Worm (Caenorhabditis elegans) whole organism, L3 larva: ENCODE data around the gene H09F14.1.
A peak's percentile ranks its signal among the peaks of the same experiment; 100 is the strongest.

Experiments used
- R02D3.7 ChIP-seq: fragments of 150-350 bp; optimal IDR thresholded peaks from 2 replicates; lab custom pipeline; 2014; ENCODE audit warnings: missing biosample characterization, missing genetic modification characterization
- ZK546.5 ChIP-seq: sonication (generic microtip); optimal IDR thresholded peaks from 2 replicates; lab custom pipeline; 2017; ENCODE audit warnings: missing biosample characterization, missing genetic modification characterization
- aly-2 ChIP-seq: fragments of 150-350 bp; optimal IDR thresholded peaks from 2 replicates; lab custom pipeline; 2014; ENCODE audit warnings: missing biosample characterization, missing genetic modification characterization
- ama-1 ChIP-seq: fragments of 150-350 bp; optimal IDR thresholded peaks from 2 replicates; lab custom pipeline; 2018
- ceh-28 ChIP-seq: fragments of 150-350 bp; optimal IDR thresholded peaks from 2 replicates; lab custom pipeline; 2014; ENCODE audit warnings: missing biosample characterization, missing genetic modification reagents, missing genetic modification characterization
- ceh-9 ChIP-seq: sonication (generic microtip); optimal IDR thresholded peaks from 2 replicates; lab custom pipeline; 2018; ENCODE audit warnings: missing biosample characterization, missing genetic modification characterization
- egl-27 ChIP-seq: sonication (generic microtip); optimal IDR thresholded peaks from 4 replicates; lab custom pipeline; 2017; ENCODE audit warnings: missing biosample characterization, missing genetic modification reagents, missing genetic modification characterization
- egl-5 ChIP-seq: fragments of 150-350 bp; optimal IDR thresholded peaks from 2 replicates; lab custom pipeline; 2017; ENCODE audit warnings: missing biosample characterization, missing genetic modification reagents, missing genetic modification characterization, inconsistent platforms
- elt-1 ChIP-seq: fragments of 150-350 bp; optimal IDR thresholded peaks from 2 replicates; lab custom pipeline; 2014; ENCODE audit warnings: missing biosample characterization, missing genetic modification characterization
- elt-2 ChIP-seq: sonication (generic microtip); optimal IDR thresholded peaks from 2 replicates; lab custom pipeline; 2016; ENCODE audit warnings: missing genetic modification reagents, mild to moderate bottlenecking, missing genetic modification characterization, missing compliant biosample characterization
- elt-3 ChIP-seq, 3 experiments: fragments of 150-350 bp in 1 of 3; sonication (generic microtip) in 2 of 3; optimal IDR thresholded peaks; 2 replicates in 2 of 3; 4 replicates in 1 of 3; lab custom pipeline; 2014 to 2017; ENCODE audit warnings: missing biosample characterization in 3 of 3, missing genetic modification characterization in 3 of 3
- eor-1 ChIP-seq, 2 experiments: fragments of 150-350 bp; optimal IDR thresholded peaks; 2 replicates each; lab custom pipeline; 2014 to 2018; ENCODE audit warnings: missing biosample characterization in 2 of 2, missing genetic modification characterization in 2 of 2
- fkh-10 ChIP-seq: sonication (generic microtip); optimal IDR thresholded peaks from 2 replicates; lab custom pipeline; 2017; ENCODE audit warnings: missing biosample characterization, missing genetic modification reagents, missing genetic modification characterization
- fos-1 ChIP-seq: fragments of 150-350 bp; optimal IDR thresholded peaks from 2 replicates; lab custom pipeline; 2014; ENCODE audit warnings: missing biosample characterization, missing genetic modification characterization
- hmg-11 ChIP-seq: sonication (generic microtip); optimal IDR thresholded peaks from 2 replicates; lab custom pipeline; 2016; ENCODE audit warnings: missing genetic modification characterization, missing compliant biosample characterization
- jun-1 ChIP-seq: fragments of 150-350 bp; optimal IDR thresholded peaks from 2 replicates; lab custom pipeline; 2014; ENCODE audit warnings: missing biosample characterization, missing genetic modification reagents, missing genetic modification characterization
- lin-15B ChIP-seq: fragments of 150-350 bp; optimal IDR thresholded peaks from 2 replicates; lab custom pipeline; 2014; ENCODE audit warnings: missing biosample characterization, missing genetic modification characterization
- lin-39 ChIP-seq: fragments of 150-350 bp; optimal IDR thresholded peaks from 2 replicates; lab custom pipeline; 2018; ENCODE audit warnings: missing biosample characterization, missing genetic modification reagents, missing genetic modification characterization
- lsy-12 ChIP-seq: sonication (generic microtip); optimal IDR thresholded peaks from 2 replicates; lab custom pipeline; 2016; ENCODE audit warnings: mild to moderate bottlenecking, missing genetic modification characterization, missing compliant biosample characterization
- mdl-1 ChIP-seq: fragments of 150-350 bp; optimal IDR thresholded peaks from 2 replicates; lab custom pipeline; 2014; ENCODE audit warnings: missing biosample characterization, missing genetic modification characterization
- nhr-12 ChIP-seq: fragments of 150-350 bp; optimal IDR thresholded peaks from 2 replicates; lab custom pipeline; 2014; ENCODE audit warnings: missing biosample characterization, missing genetic modification characterization
- nhr-23 ChIP-seq: fragments of 150-350 bp; optimal IDR thresholded peaks from 2 replicates; lab custom pipeline; 2014; ENCODE audit warnings: missing biosample characterization, missing genetic modification reagents, missing genetic modification characterization
- nhr-25 ChIP-seq: sonication (generic microtip); optimal IDR thresholded peaks from 2 replicates; lab custom pipeline; 2017; ENCODE audit warnings: missing biosample characterization, missing genetic modification characterization
- nhr-28 ChIP-seq: fragments of 150-350 bp; optimal IDR thresholded peaks from 2 replicates; lab custom pipeline; 2014; ENCODE audit warnings: missing biosample characterization, missing genetic modification characterization
- nhr-43 ChIP-seq: sonication (generic microtip); optimal IDR thresholded peaks from 2 replicates; lab custom pipeline; 2016; ENCODE audit warnings: mild to moderate bottlenecking, missing genetic modification characterization, missing compliant biosample characterization; ENCODE audit not compliant: poor library complexity, severe bottlenecking
- nhr-67 ChIP-seq: fragments of 150-350 bp; optimal IDR thresholded peaks from 2 replicates; lab custom pipeline; 2014; ENCODE audit warnings: missing biosample characterization, missing genetic modification characterization
- pha-4 ChIP-seq: fragments of 150-350 bp; optimal IDR thresholded peaks from 2 replicates; lab custom pipeline; 2014; ENCODE audit warnings: missing biosample characterization, missing genetic modification reagents, missing genetic modification characterization
- pqm-1 ChIP-seq: fragments of 150-350 bp; optimal IDR thresholded peaks from 2 replicates; lab custom pipeline; 2017; ENCODE audit warnings: missing biosample characterization, missing genetic modification characterization, inconsistent platforms
- sea-2 ChIP-seq: fragments of 150-350 bp; sonication (generic microtip); optimal IDR thresholded peaks from 4 replicates; lab custom pipeline; 2014; ENCODE audit warnings: missing biosample characterization, missing genetic modification reagents, missing genetic modification characterization
- tbx-2 ChIP-seq: sonication (generic microtip); optimal IDR thresholded peaks from 2 replicates; lab custom pipeline; 2016; ENCODE audit warnings: mild to moderate bottlenecking, missing genetic modification characterization, missing compliant biosample characterization
- unc-39 ChIP-seq: sonication (generic microtip); optimal IDR thresholded peaks from 4 replicates; lab custom pipeline; 2017; ENCODE audit warnings: missing biosample characterization, missing genetic modification characterization
- ztf-11 ChIP-seq: fragments of 150-350 bp; optimal IDR thresholded peaks from 2 replicates; lab custom pipeline; 2014; ENCODE audit warnings: missing biosample characterization, missing genetic modification characterization
- ztf-4 ChIP-seq: fragments of 150-350 bp; optimal IDR thresholded peaks from 2 replicates; lab custom pipeline; 2014; ENCODE audit warnings: missing biosample characterization, missing genetic modification characterization

Gene H09F14.1

DNA sequence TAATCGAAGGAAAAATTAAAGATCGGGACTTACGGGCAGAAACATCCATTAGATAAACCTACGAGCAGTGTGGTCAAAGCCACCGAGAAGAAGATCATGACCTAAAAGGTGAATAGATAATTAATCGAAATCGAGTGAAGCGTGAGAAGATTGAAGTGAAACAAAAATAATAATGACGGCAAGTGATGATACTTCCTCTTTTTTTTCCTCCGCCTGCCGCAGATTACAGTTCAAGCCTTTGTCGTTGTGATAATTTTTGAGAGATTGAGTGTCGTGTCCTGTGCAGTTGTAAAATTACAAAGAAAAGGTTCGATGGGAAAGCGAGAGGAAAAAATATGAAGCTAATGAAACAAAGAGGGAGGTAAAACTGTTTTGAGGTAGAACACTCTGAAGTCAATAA, 22.9 kb downstream of the H09F14.1 start, which contains the start of gene T21C9.9:
TSS of gene T21C9.9 (minus strand) at position 101 of the 400 bp plus-strand sequence.
- TF ChIP-seq nhr-23 (tag; lab: Kevin White, UChicago): no peak
- no peak for TF ChIP-seq nhr-28 (tag; lab: Kevin White, UChicago)
- no peak for TF ChIP-seq ztf-11 (tag; lab: Kevin White, UChicago)
- TF ChIP-seq egl-5 (tag; lab: Kevin White, UChicago): no peak
- TF ChIP-seq mdl-1 (tag; lab: Kevin White, UChicago): no peak
- no peak for TF ChIP-seq aly-2 (tag; lab: Kevin White, UChicago)
- no peak for TF ChIP-seq elt-2
- no peak for TF ChIP-seq ZK546.5 (tag; lab: Kevin White, UChicago)
- no peak for TF ChIP-seq ceh-28 (tag; lab: Kevin White, UChicago)
- TF ChIP-seq jun-1 (tag; lab: Kevin White, UChicago): no peak
- no peak for TF ChIP-seq lsy-12
- no peak for TF ChIP-seq nhr-43 (tag; lab: Kevin White, UChicago)
- no peak for TF ChIP-seq ztf-4 (tag; lab: Kevin White, UChicago)
- TF ChIP-seq pqm-1: no peak
- TF ChIP-seq unc-39 (tag; lab: Kevin White, UChicago): no peak
- TF ChIP-seq nhr-25 (tag; lab: Kevin White, UChicago): no peak
- no peak for TF ChIP-seq tbx-2
- TF ChIP-seq nhr-12: no peak
- TF ChIP-seq nhr-67 (tag; lab: Kevin White, UChicago): no peak
- TF ChIP-seq, all 47 proteins: peak for 0

DNA sequence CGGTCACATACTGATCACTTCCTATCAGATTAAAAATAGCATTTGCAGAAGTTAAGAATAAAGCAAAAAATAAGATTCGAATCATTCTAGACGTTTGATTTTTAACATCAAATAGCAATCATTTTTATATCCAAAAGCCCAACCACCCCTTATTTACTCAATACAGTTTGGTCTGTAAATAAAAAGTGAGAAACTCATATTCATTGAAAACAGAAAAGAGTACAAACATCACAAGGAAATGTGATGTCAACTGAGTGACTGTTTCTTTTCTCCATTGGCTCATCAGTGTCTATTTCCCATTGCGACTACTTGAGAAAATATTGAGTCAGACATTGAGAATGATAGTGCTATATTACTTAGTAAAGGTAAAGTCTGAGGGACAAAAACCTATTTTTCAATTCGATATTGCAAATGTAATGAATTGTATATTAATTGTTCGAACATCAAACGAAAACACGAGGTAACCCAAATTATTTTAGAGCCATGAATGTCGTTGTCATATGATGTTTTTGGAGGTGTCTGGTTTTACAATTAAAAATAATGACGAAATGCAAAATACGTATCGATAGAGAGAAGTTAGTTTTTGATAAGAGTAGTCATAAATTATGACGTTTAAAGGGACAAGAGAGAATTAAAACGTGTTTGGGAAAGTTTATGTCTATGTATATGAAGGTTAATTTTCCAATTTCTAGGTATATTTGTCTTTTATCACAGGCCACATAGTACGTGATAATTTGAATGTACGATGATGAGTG, 25.4 kb downstream of the H09F14.1 start, which contains the start of gene ttr-23:
TSS of gene ttr-23 (minus strand) at position 87 of the 755 bp plus-strand sequence.
- TF ChIP-seq pqm-1 (peak; percentile 6), ceh-28 (tag; lab: Kevin White, UChicago) (peak; percentile 37), egl-27 (tag; lab: Kevin White, UChicago) (no peak), elt-2 (peak; percentile 70), hmg-11 (tag; lab: Kevin White, UChicago) (no peak), sea-2 (no peak), elt-1 (tag; lab: Kevin White, UChicago) (no peak), lin-15B (no peak), pha-4 (tag; lab: Kevin White, UChicago) (peak; percentile 51), lsy-12 (no peak), ceh-9 (tag; lab: Kevin White, UChicago) (no peak), fkh-10 (no peak), mdl-1 (tag; lab: Kevin White, UChicago) (no peak), nhr-28 (tag; lab: Kevin White, UChicago) (no peak), lin-39 (tag; lab: Kevin White, UChicago) (no peak)
- TF ChIP-seq, all 47 proteins: peak for 4

DNA sequence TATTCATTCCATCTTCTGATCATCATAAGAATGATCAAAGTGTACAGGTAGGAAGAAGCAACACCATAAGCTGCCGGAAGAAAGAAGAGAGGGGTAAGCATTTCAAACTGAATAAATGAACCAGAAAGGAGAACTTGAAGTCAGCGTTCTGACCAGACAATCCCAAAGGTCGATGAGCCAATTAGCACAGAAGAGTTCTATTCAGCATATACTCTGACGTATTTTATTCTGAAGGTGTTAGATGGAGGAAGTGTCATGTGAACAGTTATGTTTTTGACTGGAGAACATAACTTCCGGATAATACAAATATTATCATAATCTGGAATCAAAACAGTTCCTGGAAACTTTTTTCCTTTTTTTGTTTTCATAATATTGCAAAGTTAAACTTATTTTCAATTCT, 26.7 kb downstream of the H09F14.1 start, which contains the start of gene srg-32:
TSS of gene srg-32 (minus strand) at position 101 of the 400 bp plus-strand sequence.
- TF ChIP-seq egl-27 (tag; lab: Kevin White, UChicago): no peak
- no peak for TF ChIP-seq ama-1 (lab: Kevin White, UChicago)
- no peak for TF ChIP-seq eor-1 (tag; optimal IDR thresholded peaks at IDR 0.05; lab: Kevin White, UChicago)
- no peak for TF ChIP-seq fos-1
- TF ChIP-seq nhr-23 (tag; lab: Kevin White, UChicago): no peak
- no peak for TF ChIP-seq pqm-1
- TF ChIP-seq lsy-12: no peak
- no peak for TF ChIP-seq elt-3 (tag; optimal IDR thresholded peaks at IDR 0.05; lab: Kevin White, UChicago)
- no peak for TF ChIP-seq nhr-25 (tag; lab: Kevin White, UChicago)

DNA sequence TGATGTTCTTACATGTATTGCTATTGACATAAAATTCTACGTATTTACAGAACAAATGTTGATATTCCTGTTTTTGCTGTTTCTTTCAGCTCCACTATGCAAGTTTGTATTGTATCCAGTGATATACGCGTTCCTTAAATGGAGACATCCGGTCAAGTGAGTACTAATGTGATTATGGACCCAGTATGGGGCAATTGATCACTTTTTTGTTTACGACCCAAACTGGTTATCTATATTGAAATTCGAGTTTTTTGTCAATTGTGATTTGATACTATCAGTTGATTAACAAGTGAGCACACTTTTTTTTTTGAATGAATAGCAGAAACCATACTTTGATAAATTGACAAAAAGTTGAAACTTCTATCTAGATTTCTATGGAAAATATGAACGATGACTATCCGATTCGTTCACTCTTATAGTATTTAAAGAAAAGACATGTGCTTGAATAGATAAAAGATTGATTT, 33.5 kb downstream of the H09F14.1 start, which contains the start of gene T21C9.6:
TSS of gene T21C9.6 (plus strand) at position 51 of the 464 bp plus-strand sequence.
- no peak for TF ChIP-seq fos-1
- TF ChIP-seq elt-2: peak; percentile 52
- TF ChIP-seq pqm-1: peak; percentile 26

DNA sequence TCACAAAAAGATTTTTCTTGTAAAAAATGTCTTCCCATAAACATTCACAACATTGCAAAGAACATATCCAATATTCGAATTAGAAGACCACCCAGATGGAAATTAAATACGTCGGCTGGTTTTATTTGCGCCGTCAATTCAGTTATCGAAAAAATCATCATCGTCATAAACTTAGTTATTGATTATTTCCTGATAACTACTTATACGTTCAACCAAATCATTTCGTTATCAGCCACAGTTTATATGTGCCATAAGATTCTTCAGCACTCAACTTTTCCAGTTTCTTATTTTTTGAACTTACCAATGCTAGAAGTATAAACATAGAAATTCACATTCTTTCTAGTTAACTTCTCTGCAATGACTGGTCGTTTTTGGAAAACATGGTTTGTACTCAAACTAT, 34.8 kb downstream of the H09F14.1 start:
- TF ChIP-seq ZK546.5 (tag; lab: Kevin White, UChicago) (no peak), R02D3.7 (tag; lab: Kevin White, UChicago) (no peak), pha-4 (tag; lab: Kevin White, UChicago) (peak; percentile 19), elt-2 (peak; percentile 84), pqm-1 (peak; percentile 56), ceh-28 (tag; lab: Kevin White, UChicago) (peak; percentile 25)
- TF ChIP-seq, all 47 proteins: peak for 4
